Fruit fly (Drosophila melanogaster) whole organism, embryonic: ENCODE measurements around the gene CG7903.
A peak's percentile ranks its signal among the peaks of the same experiment; 100 is the strongest.

ENCODE experiments used
- Blimp-1 ChIP-seq: fragments of 200-800 bp; sonication (Bioruptor generic); optimal IDR thresholded peaks from 3 replicates; lab custom pipeline; 2018; ENCODE audit warnings: missing biosample characterization, missing genetic modification characterization, mild to moderate bottlenecking, moderate library complexity, missing genetic modification reagents
- CG11456 ChIP-seq: fragments of 200-800 bp; sonication (Bioruptor generic); IDR thresholded peaks from 3 replicates; pipeline ENCODE4 v1.3.6; 2022; ENCODE audit warnings: missing biosample characterization, missing genetic modification characterization
- CG12236 ChIP-seq: fragments of 200-800 bp; sonication (Bioruptor generic); optimal IDR thresholded peaks from 2 replicates; lab custom pipeline; 2016; ENCODE audit warnings: missing biosample characterization, missing genetic modification characterization
- CG17186 ChIP-seq: fragments of 200-800 bp; sonication (Bioruptor generic); optimal IDR thresholded peaks from 3 replicates; lab custom pipeline; 2017; ENCODE audit warnings: missing biosample characterization, missing genetic modification reagents, missing genetic modification characterization
- CG4820 ChIP-seq: fragments of 200-800 bp; sonication (Bioruptor generic); optimal IDR thresholded peaks from 3 replicates; lab custom pipeline; 2016; ENCODE audit warnings: missing biosample characterization, missing genetic modification characterization
- CG6813 ChIP-seq: fragments of 200-800 bp; sonication (Bioruptor generic); optimal IDR thresholded peaks from 2 replicates; lab custom pipeline; 2017; ENCODE audit warnings: missing biosample characterization, missing genetic modification characterization, mild to moderate bottlenecking, moderate library complexity, missing genetic modification reagents
- eyg ChIP-seq: fragments of 200-800 bp; sonication (Bioruptor generic); optimal IDR thresholded peaks from 3 replicates; lab custom pipeline; 2016; ENCODE audit warnings: missing biosample characterization, missing genetic modification characterization
- knrl ChIP-seq: fragments of 200-800 bp; sonication (Bioruptor generic); IDR thresholded peaks from 3 replicates; pipeline ENCODE4 v1.3.6; 2022; ENCODE audit warnings: missing biosample characterization, missing genetic modification characterization; ENCODE audit not compliant: partially characterized antibody
- nerfin-2 ChIP-seq: fragments of 200-800 bp; sonication (Bioruptor generic); IDR thresholded peaks from 2 replicates; pipeline ENCODE4 v1.3.6; 2022; ENCODE audit warnings: missing biosample characterization, missing genetic modification characterization; ENCODE audit not compliant: partially characterized antibody

DNA sequence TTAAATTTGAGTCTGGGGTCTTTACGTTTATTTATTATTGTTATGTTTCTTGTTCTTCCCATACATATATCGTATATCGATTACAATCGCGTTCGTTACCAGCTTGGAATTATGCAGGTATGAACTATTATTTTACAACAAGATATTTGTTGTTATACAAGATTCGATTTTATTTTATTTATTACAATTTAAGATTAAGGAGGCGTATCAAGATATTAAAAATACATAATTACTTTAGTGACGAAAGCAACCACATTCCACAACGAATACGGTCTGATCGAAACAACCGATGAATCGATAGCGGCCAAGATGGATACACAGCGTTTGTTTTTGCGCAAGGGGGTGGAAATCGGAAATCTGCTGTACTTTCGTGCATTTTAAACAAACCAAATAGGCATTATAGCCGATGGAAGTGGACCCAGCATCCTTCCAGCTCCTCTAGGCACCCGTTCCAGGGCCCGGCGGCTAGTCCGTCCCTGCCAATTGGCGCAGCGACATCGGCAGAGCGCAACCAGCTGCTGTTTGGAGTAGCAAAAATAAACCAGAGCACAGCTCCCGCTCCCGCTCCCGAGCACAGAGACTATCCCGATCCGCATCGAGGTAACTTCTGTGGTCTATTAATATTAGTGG lies 2.7 kb upstream of the CG7903 start, which contains the start of the genes CG15525 and CG11504:
- peak; percentile 86 for TF ChIP-seq nerfin-2
- peak; percentile 37 for TF ChIP-seq CG4820 (GFP tag; lab: Kevin White, UChicago)
- no peak for TF ChIP-seq Blimp-1
- TF ChIP-seq CG11456: peak; percentile 68; the same call in 2 of the 3 replicates
- no peak for TF ChIP-seq CG6813
- no peak for TF ChIP-seq eyg (GFP tag; lab: Kevin White, UChicago)
- TF ChIP-seq knrl (GFP tag; lab: Robert Waterston, UW): peak; percentile 92
- peak; percentile 71 for TF ChIP-seq CG17186 (GFP tag; lab: Kevin White, UChicago)
- TF ChIP-seq CG12236 (GFP tag; lab: Kevin White, UChicago): no peak
